Worm (Caenorhabditis elegans) whole organism, L3 larva: ENCODE measurements around the gene ins-37.

ENCODE experiments used
- ceh-16 ChIP-seq: sonication (generic microtip); optimal IDR thresholded peaks from 2 replicates; lab custom pipeline; 2017; ENCODE audit warnings: missing biosample characterization, missing genetic modification characterization
- nhr-237 ChIP-seq: fragments of 150-350 bp; optimal IDR thresholded peaks from 2 replicates; lab custom pipeline; 2014; ENCODE audit warnings: missing biosample characterization, missing genetic modification characterization
- nhr-77 ChIP-seq: fragments of 150-350 bp; optimal IDR thresholded peaks from 2 replicates; lab custom pipeline; 2014; ENCODE audit warnings: missing biosample characterization, missing genetic modification characterization
- pha-4 ChIP-seq: fragments of 150-350 bp; optimal IDR thresholded peaks from 2 replicates; lab custom pipeline; 2014; ENCODE audit warnings: missing biosample characterization, missing genetic modification reagents, missing genetic modification characterization

DNA sequence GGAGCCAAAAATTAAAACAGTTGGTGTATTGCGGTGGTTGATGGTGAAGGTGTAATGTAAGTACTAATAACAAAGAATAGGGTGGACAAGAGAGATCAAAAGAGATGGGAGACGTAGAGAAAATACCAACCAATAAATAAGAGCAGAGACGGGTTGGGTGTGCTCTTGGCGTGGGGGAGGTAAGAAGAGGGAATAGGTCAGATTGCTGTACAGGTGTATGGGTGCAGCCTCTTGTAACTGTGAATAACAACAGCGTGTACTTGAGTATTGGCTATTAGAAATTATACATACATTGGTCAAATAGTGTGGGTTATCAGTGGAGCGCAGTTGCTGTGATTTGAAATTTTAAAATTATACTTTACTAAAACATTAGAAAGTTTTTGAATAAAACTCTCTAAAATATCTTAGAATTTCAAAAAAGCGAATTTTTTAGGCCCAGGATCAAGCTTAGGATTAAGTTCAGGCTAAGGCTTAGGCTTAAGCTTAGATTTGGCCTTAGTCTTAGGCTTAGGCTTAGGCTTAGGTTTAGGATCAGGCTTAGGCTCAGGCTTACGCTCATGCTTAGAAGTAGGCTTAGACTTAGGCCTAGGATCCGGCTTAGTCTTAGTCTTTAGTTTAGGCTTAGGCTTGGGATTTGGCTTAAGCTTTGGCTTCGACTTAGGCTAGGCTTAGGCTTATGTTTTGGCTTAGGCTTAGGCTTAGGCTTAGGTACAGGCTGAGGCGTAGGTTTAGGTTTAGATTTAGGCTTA lies 5.4 kb upstream of the ins-37 start, which contains the start of gene F08G2.7:
- TF ChIP-seq pha-4 (tag; lab: Kevin White, UChicago) = no peak
- no peak for TF ChIP-seq nhr-237
- TF ChIP-seq ceh-16 (tag; lab: Kevin White, UChicago) = no peak
- TF ChIP-seq nhr-77 (tag; lab: Kevin White, UChicago) = no peak
